Worm (Caenorhabditis elegans): ENCODE measurements around the gene vha-4.

DNA sequence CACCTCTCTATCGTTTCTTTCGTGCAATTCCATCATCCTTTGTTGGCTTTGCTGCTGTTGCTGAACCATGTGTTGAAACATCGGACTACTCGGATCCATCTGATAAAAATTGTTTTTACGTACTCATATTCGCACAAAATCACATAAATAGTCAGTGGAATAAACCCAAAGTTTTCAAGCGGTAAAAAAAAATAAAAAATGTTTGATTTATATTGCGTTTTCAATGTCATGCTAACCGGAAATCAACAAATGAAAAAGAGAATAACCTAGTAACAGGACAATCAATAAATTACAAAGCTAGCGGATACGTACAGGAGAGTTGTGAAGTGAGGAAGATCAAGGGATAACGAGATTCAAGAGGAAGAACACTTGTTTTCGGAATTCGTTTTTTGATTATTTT is 24.2 kb downstream of the vha-4 start, which contains the start of gene mdt-10:
- TF ChIP-seq ama-1 (optimal IDR thresholded peaks at IDR 0.05) (no peak), tbx-2 (tag; optimal IDR thresholded peaks at IDR 0.05) (no peak), lin-13 (GFP tag; optimal IDR thresholded peaks at IDR 0.05) (no peak), sox-4 (tag; optimal IDR thresholded peaks at IDR 0.05) (no peak), nhr-28 (tag; optimal IDR thresholded peaks at IDR 0.05) (no peak), ets-5 (GFP tag; IDR thresholded peaks at IDR 0.05) (no peak), egl-27 (tag; optimal IDR thresholded peaks at IDR 0.05) (no peak), nhr-47 (tag; optimal IDR thresholded peaks at IDR 0.05) (no peak), lsy-2 (tag; optimal IDR thresholded peaks at IDR 0.05) (no peak), efl-1 (optimal IDR thresholded peaks at IDR 0.05) (no peak), efl-1 (GFP tag; optimal IDR thresholded peaks at IDR 0.05 in 1 of 2) (no peak), pax-3 (tag; optimal IDR thresholded peaks at IDR 0.05) (no peak), nhr-90 (tag; optimal IDR thresholded peaks at IDR 0.05; ENCODE audit: poor library complexity) (no peak)
